Fruit fly (Drosophila melanogaster): ENCODE results near the gene tHMG2.

The tHMG2 gene

dm6 chr3R:22536504-22537423 lies 44.0 kb downstream of the tHMG2 start (continued):
- TF ChIP-seq nau (GFP tag; optimal IDR thresholded peaks at IDR 0.05) (no peak), sens-2 (GFP tag; IDR thresholded peaks at IDR 0.05) (0 out of 2 replicates have a peak, but pooled peaks have one; percentile 28), Deaf1 (tag; optimal IDR thresholded peaks at IDR 0.05) (peak; percentile 33), Fer2 (tag; optimal IDR thresholded peaks at IDR 0.05) (no peak), CG9727 (GFP tag; optimal IDR thresholded peaks at IDR 0.05) (peak; percentile 24), Aef1 (GFP tag; IDR thresholded peaks at IDR 0.05) (peak; percentile 43; the same call in 2 of the 3 replicates), bab2 (GFP tag; optimal IDR thresholded peaks at IDR 0.05) (peak; percentile 33), dmrt11E (tag; optimal IDR thresholded peaks at IDR 0.05) (no peak), CG11723 (GFP tag; optimal IDR thresholded peaks at IDR 0.05) (no peak), Oaz (GFP tag; IDR thresholded peaks at IDR 0.05) (peak; percentile 40; the same call in 1 of the 2 replicates), CG9609 (GFP tag; optimal IDR thresholded peaks at IDR 0.05) (no peak)

dm6 chr3R:22538877-22539276 lies 46.1 kb downstream of the tHMG2 start:
- TF ChIP-seq chif (GFP tag; optimal IDR thresholded peaks at IDR 0.05) (no peak), Dref (GFP tag; IDR thresholded peaks at IDR 0.05) (no peak), CG2120 (GFP tag; optimal IDR thresholded peaks at IDR 0.05) (no peak), Ets65A (GFP tag) (peak; percentile 57), en (GFP tag; optimal IDR thresholded peaks at IDR 0.05) (no peak), CG7357 (GFP tag; IDR thresholded peaks at IDR 0.05) (no peak), CG4328 (GFP tag; optimal IDR thresholded peaks at IDR 0.05) (no peak), Drgx (GFP tag; IDR thresholded peaks at IDR 0.05) (no peak), gem (tag; optimal IDR thresholded peaks at IDR 0.05) (peak; percentile 36), pan (optimal IDR thresholded peaks at IDR 0.05) (no peak), pan (GFP tag; optimal IDR thresholded peaks at IDR 0.05 in 1 of 2, IDR thresholded peaks at IDR 0.05 in 1 of 2) (peak in 1 of 2 experiments; percentile 21), Hr51 (GFP tag; optimal IDR thresholded peaks at IDR 0.05) (peak in 1 of 2 experiments; percentile 50), ab (GFP tag; optimal IDR thresholded peaks at IDR 0.05) (no peak), Med (GFP tag) (peak; percentile 37), CkIIα-i1 (GFP tag; IDR thresholded peaks at IDR 0.05) (no peak), Aef1 (GFP tag; IDR thresholded peaks at IDR 0.05) (no peak), CG17359 (tag; optimal IDR thresholded peaks at IDR 0.05) (peak; percentile 13), usp (GFP tag; optimal IDR thresholded peaks at IDR 0.05) (no peak), CG10654 (GFP tag; optimal IDR thresholded peaks at IDR 0.05) (no peak), CG11504 (tag; optimal IDR thresholded peaks at IDR 0.05) (peak; percentile 38), CG34422 (GFP tag; IDR thresholded peaks at IDR 0.05) (no peak), CG32532 (GFP tag; IDR thresholded peaks at IDR 0.05) (0 out of 2 replicates have a peak, but pooled peaks have one; percentile 13), BtbVII (GFP tag; optimal IDR thresholded peaks at IDR 0.05) (no peak), CG13123 (GFP tag; optimal IDR thresholded peaks at IDR 0.05) (no peak), row (GFP tag; IDR thresholded peaks at IDR 0.05) (0 out of 3 replicates have a peak, but pooled peaks have one; percentile 17), CG34224 (GFP tag; IDR thresholded peaks at IDR 0.05; ENCODE audit: partially characterized antibody) (no peak), CG8290 (GFP tag; optimal IDR thresholded peaks at IDR 0.05) (no peak), CG8290 (tag; optimal IDR thresholded peaks at IDR 0.05) (no peak), unpg (GFP tag; optimal IDR thresholded peaks at IDR 0.05) (no peak), Atf3 (GFP tag; optimal IDR thresholded peaks at IDR 0.05) (no peak), CG14441 (GFP tag; IDR thresholded peaks at IDR 0.05) (0 out of 2 replicates have a peak, but pooled peaks have one; percentile 20), lov (optimal IDR thresholded peaks at IDR 0.05) (no peak), lov (GFP tag; IDR thresholded peaks at IDR 0.05) (no peak), CG10366 (GFP tag; IDR thresholded peaks at IDR 0.05) (peak; percentile 29; the same call in 1 of the 2 replicates), CG9215 (GFP tag; IDR thresholded peaks at IDR 0.05) (no peak), D19A (tag; optimal IDR thresholded peaks at IDR 0.05) (no peak), da (GFP tag; optimal IDR thresholded peaks at IDR 0.05) (no peak), HLH54F (GFP tag; optimal IDR thresholded peaks at IDR 0.05) (no peak), CG8478 (optimal IDR thresholded peaks at IDR 0.05) (no peak), vfl (GFP tag; optimal IDR thresholded peaks at IDR 0.05) (no peak)
